Worm (Caenorhabditis elegans): ENCODE data around the gene set-15.
"Not testable (repeated sequence)": the region's sequence is repeated elsewhere in the genome, so short reads cannot be mapped to it uniquely, and the experiment has no call there.

DNA sequence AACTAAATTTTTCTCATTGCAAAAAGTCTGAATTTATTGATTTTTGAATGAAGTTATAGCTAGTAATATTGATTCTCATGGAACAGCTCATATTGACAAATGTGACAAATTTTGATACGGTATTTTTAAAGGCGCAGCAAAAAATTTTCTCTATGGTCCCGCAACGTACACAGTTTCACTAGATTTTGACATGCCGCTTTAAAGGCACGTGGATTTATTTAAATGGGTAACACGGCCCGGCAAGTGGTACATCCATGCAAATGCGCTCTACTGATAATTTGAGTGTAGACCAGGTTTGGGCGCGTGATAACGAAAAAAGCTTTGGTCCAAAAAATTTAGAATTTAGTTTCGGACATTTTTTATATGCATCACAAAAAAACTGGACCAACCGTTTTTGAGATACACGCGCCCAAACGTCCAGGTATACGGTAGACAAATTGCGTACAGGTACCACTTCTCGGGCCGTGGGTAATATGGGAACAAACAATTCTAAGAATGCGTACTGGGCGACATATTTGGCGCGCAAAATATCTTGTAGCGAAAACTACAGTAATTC is 17.0 kb downstream of the set-15 start:
- TF ChIP-seq lag-1 (GFP tag; IDR thresholded peaks at IDR 0.05); lsy-27 (tag; optimal IDR thresholded peaks at IDR 0.05; ENCODE audit: borderline replicate concordance, insufficient read depth); ztf-6 (GFP tag; IDR thresholded peaks at IDR 0.05); F52B5.7 (tag; optimal IDR thresholded peaks at IDR 0.05); athp-1 (tag; optimal IDR thresholded peaks at IDR 0.05); unc-62 (GFP tag; optimal IDR thresholded peaks at IDR 0.05); sea-2 (GFP tag; IDR thresholded peaks at IDR 0.05); mes-4 (tag; optimal IDR thresholded peaks at IDR 0.05): not testable (repeated sequence)

Data from whole organism, young adult.